Worm (Caenorhabditis elegans): ENCODE data around the gene fbxa-54.

The fbxa-54 gene

ce11 chrIII:938569-938968 is 17.6 kb upstream of the fbxa-54 start, which contains the start of gene fbxa-22:
Gene fbxa-22 (plus strand): TSS chrIII:938869.
- TF ChIP-seq fkh-10 (GFP tag; optimal IDR thresholded peaks at IDR 0.05) (no peak), eyg-1 (tag; optimal IDR thresholded peaks at IDR 0.05) (no peak), ttx-3 (tag; optimal IDR thresholded peaks at IDR 0.05) (no peak), hlh-30 (tag; optimal IDR thresholded peaks at IDR 0.05; ENCODE audit: insufficient read depth) (no peak), T23F11.4 (GFP tag; optimal IDR thresholded peaks at IDR 0.05) (no peak), ref-2 (tag; optimal IDR thresholded peaks at IDR 0.05) (no peak), npax-4 (tag; optimal IDR thresholded peaks at IDR 0.05) (no peak), ceh-34 (tag; optimal IDR thresholded peaks at IDR 0.05) (no peak), hlh-13 (GFP tag; optimal IDR thresholded peaks at IDR 0.05) (no peak), ahr-1 (tag; optimal IDR thresholded peaks at IDR 0.05) (no peak), F13H6.1 (tag; optimal IDR thresholded peaks at IDR 0.05) (no peak), sox-4 (tag; optimal IDR thresholded peaks at IDR 0.05) (no peak), nhr-232 (tag; optimal IDR thresholded peaks at IDR 0.05) (no peak), nfya-1 (tag; optimal IDR thresholded peaks at IDR 0.05) (no peak), ceh-9 (tag; optimal IDR thresholded peaks at IDR 0.05) (no peak), ceh-48 (tag; optimal IDR thresholded peaks at IDR 0.05) (no peak), hlh-15 (tag; optimal IDR thresholded peaks at IDR 0.05) (no peak), elt-4 (tag; optimal IDR thresholded peaks at IDR 0.05) (no peak)

DNA sequence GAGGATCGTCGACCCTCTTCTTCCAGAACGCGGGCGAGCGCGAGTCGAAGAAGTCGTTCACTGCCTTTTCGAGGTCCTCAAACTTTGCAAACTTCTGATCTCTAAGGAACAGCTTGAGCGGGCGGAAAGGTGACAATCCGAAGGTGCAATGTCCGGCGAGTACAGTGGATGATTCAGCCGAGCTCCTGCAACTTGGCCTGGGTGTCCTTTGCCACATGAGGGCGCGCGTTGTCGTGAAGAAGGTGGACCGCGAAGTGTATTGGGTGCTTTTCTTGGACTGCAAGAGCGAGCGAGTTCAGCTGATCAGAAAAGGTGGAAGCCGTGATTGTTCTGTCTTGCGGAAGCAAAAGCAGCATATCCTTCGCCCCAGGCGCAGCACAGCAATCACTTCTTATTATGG is 14.2 kb upstream of the fbxa-54 start:
- TF ChIP-seq unc-55 (GFP tag; optimal IDR thresholded peaks at IDR 0.05) (no peak), nhr-232 (tag; optimal IDR thresholded peaks at IDR 0.05) (no peak), nfya-1 (tag; optimal IDR thresholded peaks at IDR 0.05) (no peak), ceh-24 (tag; optimal IDR thresholded peaks at IDR 0.05) (no peak), Y22D7AL.16 (tag; optimal IDR thresholded peaks at IDR 0.05) (no peak), ztf-16 (tag; optimal IDR thresholded peaks at IDR 0.05) (no peak), ceh-14 (tag; optimal IDR thresholded peaks at IDR 0.05) (no peak), ceh-30 (tag; optimal IDR thresholded peaks at IDR 0.05) (no peak), hlh-15 (tag; optimal IDR thresholded peaks at IDR 0.05) (no peak)

- TF ChIP-seq elt-2 (tag; optimal IDR thresholded peaks at IDR 0.05): peak; percentile 16
- TF ChIP-seq ahr-1 (tag; optimal IDR thresholded peaks at IDR 0.05): no peak
Observed at ce11 chrIII:943426-943927, 12.7 kb upstream of the fbxa-54 start, which contains the start of gene fbxa-59. Gene fbxa-59 (minus strand): TSS chrIII:943476.

ce11 chrIII:946250-946725 is 9.8 kb upstream of the fbxa-54 start, which contains the start of gene fbxa-60:
Gene fbxa-60 (minus strand): TSS chrIII:946300.
- TF ChIP-seq ceh-19 (GFP tag; optimal IDR thresholded peaks at IDR 0.05): no peak
- no peak for TF ChIP-seq K02D7.2 (tag; optimal IDR thresholded peaks at IDR 0.05)
- no peak for TF ChIP-seq hlh-13 (GFP tag; optimal IDR thresholded peaks at IDR 0.05)
- no peak for TF ChIP-seq hlh-15 (tag; optimal IDR thresholded peaks at IDR 0.05)
- TF ChIP-seq npax-4 (tag; optimal IDR thresholded peaks at IDR 0.05): no peak
- TF ChIP-seq sox-2 (GFP tag; IDR thresholded peaks at IDR 0.05): no peak
- no peak for TF ChIP-seq ceh-22 (tag; optimal IDR thresholded peaks at IDR 0.05)
- no peak for TF ChIP-seq ceh-9 (tag; optimal IDR thresholded peaks at IDR 0.05)
- TF ChIP-seq hlh-30 (tag; optimal IDR thresholded peaks at IDR 0.05; ENCODE audit: insufficient read depth): no peak
- no peak for TF ChIP-seq C08G9.2 (tag; optimal IDR thresholded peaks at IDR 0.05)
- TF ChIP-seq C38D4.7 (GFP tag; optimal IDR thresholded peaks at IDR 0.05): no peak
- TF ChIP-seq hlh-6 (tag; optimal IDR thresholded peaks at IDR 0.05): no peak
- TF ChIP-seq ceh-24 (tag; optimal IDR thresholded peaks at IDR 0.05): no peak
- no peak for TF ChIP-seq dve-1 (tag; optimal IDR thresholded peaks at IDR 0.05)
- TF ChIP-seq sdc-2 (tag; optimal IDR thresholded peaks at IDR 0.05): no peak
- TF ChIP-seq unc-3 (GFP tag; conservative IDR thresholded peaks at IDR 0.05): no peak
- no peak for TF ChIP-seq unc-3 (tag; optimal IDR thresholded peaks at IDR 0.05)
- TF ChIP-seq ceh-6 (GFP tag; optimal IDR thresholded peaks at IDR 0.05): no peak
- no peak for TF ChIP-seq ets-4 (tag; optimal IDR thresholded peaks at IDR 0.05)
